Worm (Caenorhabditis elegans): Measurements from ENCODE around the gene jmjd-2.

DNA sequence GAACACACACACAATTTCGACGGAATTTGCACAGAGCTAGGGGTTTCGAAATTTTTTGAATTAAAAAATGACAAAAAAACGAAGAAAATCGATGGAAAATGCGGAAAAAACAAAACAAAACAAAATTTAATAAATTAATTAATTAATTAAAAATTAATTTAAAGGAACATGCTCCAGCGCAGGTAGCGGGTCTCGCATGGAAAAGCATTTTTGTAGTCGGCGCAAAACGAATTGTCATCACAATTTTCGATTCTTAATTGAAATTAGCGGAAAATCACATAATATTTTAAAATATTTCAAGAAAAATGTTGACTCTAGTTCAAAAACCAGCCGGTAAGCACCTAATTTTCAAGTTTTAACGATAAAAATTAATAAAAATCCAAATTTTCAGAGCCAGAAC is 33.0 kb upstream of the jmjd-2 start, which contains the start of gene Y54G11A.3:
- TF ChIP-seq hlh-17 (GFP tag; optimal IDR thresholded peaks at IDR 0.05; ENCODE audit: borderline replicate concordance) (no peak), ztf-11 (tag; optimal IDR thresholded peaks at IDR 0.05) (no peak), grh-1 (GFP tag; IDR thresholded peaks at IDR 0.05) (no peak), unc-62 (GFP tag; optimal IDR thresholded peaks at IDR 0.05) (no peak), lin-15B (tag; optimal IDR thresholded peaks at IDR 0.05) (no peak), hpl-2 (GFP tag; optimal IDR thresholded peaks at IDR 0.05) (no peak), efl-1 (optimal IDR thresholded peaks at IDR 0.05) (no peak), efl-1 (GFP tag; optimal IDR thresholded peaks at IDR 0.05 in 1 of 2) (no peak)
